Worm (Caenorhabditis elegans) whole organism, L1 larva: ENCODE results near the gene pyr-1.

ENCODE experiments used
- C16A3.4 ChIP-seq: fragments of 150-350 bp; optimal IDR thresholded peaks from 2 replicates; lab custom pipeline; 2014; ENCODE audit warnings: missing biosample characterization, missing genetic modification characterization
- C34B4.2 ChIP-seq: sonication (generic microtip); optimal IDR thresholded peaks from 2 replicates; lab custom pipeline; 2017; ENCODE audit warnings: mild to moderate bottlenecking, missing genetic modification characterization, missing compliant biosample characterization
- F16B12.6 ChIP-seq: fragments of 150-350 bp; optimal IDR thresholded peaks from 2 replicates; lab custom pipeline; 2014; ENCODE audit warnings: missing biosample characterization, missing genetic modification characterization
- aha-1 ChIP-seq: fragments of 150-350 bp; optimal IDR thresholded peaks from 2 replicates; lab custom pipeline; 2014; ENCODE audit warnings: missing biosample characterization, missing genetic modification characterization
- alr-1 ChIP-seq: fragments of 200-800 bp; sonication (Bioruptor generic); optimal IDR thresholded peaks from 2 replicates; lab custom pipeline; 2018; ENCODE audit warnings: borderline replicate concordance, mild to moderate bottlenecking, missing genetic modification characterization, missing compliant biosample characterization
- aly-2 ChIP-seq: fragments of 150-350 bp; optimal IDR thresholded peaks from 2 replicates; lab custom pipeline; 2014; ENCODE audit warnings: missing biosample characterization, missing genetic modification characterization
- ama-1 ChIP-seq: fragments of 150-350 bp; optimal IDR thresholded peaks from 2 replicates; lab custom pipeline; 2014
- blmp-1 ChIP-seq: fragments of 150-350 bp; optimal IDR thresholded peaks from 2 replicates; lab custom pipeline; 2014; ENCODE audit warnings: missing biosample characterization, missing genetic modification characterization
- ceh-82 ChIP-seq, 3 experiments: fragments of 150-350 bp in 1 of 3; sonication (generic microtip) in 2 of 3; optimal IDR thresholded peaks; 2 replicates each; lab custom pipeline; 2014 to 2017; ENCODE audit warnings: missing biosample characterization in 3 of 3, missing genetic modification characterization in 3 of 3
- ceh-90 ChIP-seq: sonication (generic microtip); optimal IDR thresholded peaks from 2 replicates; lab custom pipeline; 2016; ENCODE audit warnings: missing genetic modification characterization, missing compliant biosample characterization
- dpl-1 ChIP-seq, 3 experiments: fragments of 150-350 bp in 2 of 3; sonication (generic microtip) in 1 of 3; optimal IDR thresholded peaks; 2 replicates each; lab custom pipeline; 2014 to 2017; ENCODE audit warnings: missing biosample characterization in 3 of 3, missing genetic modification characterization in 3 of 3, missing genetic modification reagents in 3 of 3
- efl-1 ChIP-seq, 4 experiments: fragments of 150-350 bp; optimal IDR thresholded peaks in 3 of 4; peaks in 1 of 4; 1 replicate in 1 of 4; 2 replicates in 3 of 4; lab custom pipeline; 2014; ENCODE audit warnings: missing biosample characterization in 2 of 4, missing genetic modification characterization in 2 of 4, missing genetic modification reagents in 2 of 4
- efl-3 ChIP-seq: fragments of 200-800 bp; sonication (Bioruptor generic); optimal IDR thresholded peaks from 2 replicates; lab custom pipeline; 2018; ENCODE audit warnings: mild to moderate bottlenecking, missing genetic modification characterization, missing compliant biosample characterization
- elt-2 ChIP-seq: sonication (generic microtip); optimal IDR thresholded peaks from 2 replicates; lab custom pipeline; 2016; ENCODE audit warnings: missing genetic modification characterization, mild to moderate bottlenecking, inconsistent platforms, missing compliant biosample characterization, missing genetic modification reagents
- elt-3 ChIP-seq, 6 experiments: fragments of 150-350 bp in 1 of 6; sonication (generic microtip); optimal IDR thresholded peaks; 2 replicates each; lab custom pipeline; 2017 to 2018; ENCODE audit warnings: missing biosample characterization in 6 of 6, missing genetic modification characterization in 6 of 6, inconsistent platforms in 1 of 6
- fkh-4 ChIP-seq: sonication (generic microtip); optimal IDR thresholded peaks from 2 replicates; lab custom pipeline; 2016; ENCODE audit warnings: missing compliant biosample characterization, missing genetic modification characterization, borderline replicate concordance
- fkh-8 ChIP-seq: sonication (generic microtip); optimal IDR thresholded peaks from 2 replicates; lab custom pipeline; 2016; ENCODE audit warnings: mild to moderate bottlenecking, missing genetic modification characterization, missing compliant biosample characterization
- hpl-2 ChIP-seq: fragments of 150-350 bp; optimal IDR thresholded peaks from 2 replicates; lab custom pipeline; 2014; ENCODE audit warnings: missing biosample characterization, missing genetic modification reagents, missing genetic modification characterization
- irx-1 ChIP-seq: sonication (generic microtip); optimal IDR thresholded peaks from 2 replicates; lab custom pipeline; 2016; ENCODE audit warnings: missing genetic modification characterization, missing compliant biosample characterization
- isw-1 ChIP-seq: fragments of 200-800 bp; sonication (Bioruptor generic); IDR thresholded peaks from 2 replicates; pipeline ENCODE4 v1.3.6; 2022; ENCODE audit warnings: missing genetic modification characterization, missing compliant biosample characterization
- lin-14 ChIP-seq: fragments of 200-800 bp; sonication (Bioruptor generic); optimal IDR thresholded peaks from 2 replicates; lab custom pipeline; 2018; ENCODE audit warnings: mild to moderate bottlenecking, missing genetic modification characterization, moderate library complexity, missing compliant biosample characterization
- lin-15B ChIP-seq: fragments of 150-350 bp; sonication (generic microtip); optimal IDR thresholded peaks from 3 replicates; lab custom pipeline; 2014; ENCODE audit warnings: missing biosample characterization, missing genetic modification characterization
- lir-3 ChIP-seq: sonication (generic microtip); optimal IDR thresholded peaks from 2 replicates; lab custom pipeline; 2016; ENCODE audit warnings: mild to moderate bottlenecking, missing genetic modification characterization, moderate library complexity, missing compliant biosample characterization; ENCODE audit not compliant: poor library complexity
- mep-1 ChIP-seq: fragments of 150-350 bp; optimal IDR thresholded peaks from 2 replicates; lab custom pipeline; 2014; ENCODE audit warnings: missing biosample characterization, missing genetic modification characterization
- nhr-11 ChIP-seq: fragments of 150-350 bp; optimal IDR thresholded peaks from 2 replicates; lab custom pipeline; 2014; ENCODE audit warnings: missing biosample characterization, missing genetic modification characterization
- nhr-12 ChIP-seq: sonication (generic microtip); optimal IDR thresholded peaks from 2 replicates; lab custom pipeline; 2017; ENCODE audit warnings: missing biosample characterization, missing genetic modification characterization
- nhr-19 ChIP-seq: fragments of 200-800 bp; sonication (Bioruptor generic); conservative IDR thresholded peaks from 2 replicates; pipeline ENCODE4 v1.3.6; 2022; ENCODE audit warnings: missing genetic modification characterization, missing compliant biosample characterization
- nhr-20 ChIP-seq: sonication (generic microtip); optimal IDR thresholded peaks from 2 replicates; lab custom pipeline; 2016; ENCODE audit warnings: mild to moderate bottlenecking, missing genetic modification characterization, missing compliant biosample characterization
- nhr-237 ChIP-seq: fragments of 150-350 bp; optimal IDR thresholded peaks from 2 replicates; lab custom pipeline; 2014; ENCODE audit warnings: missing biosample characterization, missing genetic modification characterization
- nhr-28 ChIP-seq: fragments of 150-350 bp; optimal IDR thresholded peaks from 2 replicates; lab custom pipeline; 2014; ENCODE audit warnings: missing biosample characterization, missing genetic modification characterization
- nhr-47 ChIP-seq: sonication (generic microtip); optimal IDR thresholded peaks from 2 replicates; lab custom pipeline; 2016; ENCODE audit warnings: mild to moderate bottlenecking, missing genetic modification characterization, moderate library complexity, missing compliant biosample characterization
- nhr-71 ChIP-seq: sonication (generic microtip); optimal IDR thresholded peaks from 2 replicates; lab custom pipeline; 2016; ENCODE audit warnings: mild to moderate bottlenecking, missing genetic modification characterization, moderate library complexity, missing compliant biosample characterization
- nhr-84 ChIP-seq: sonication (generic microtip); optimal IDR thresholded peaks from 2 replicates; lab custom pipeline; 2017; ENCODE audit warnings: missing biosample characterization, missing genetic modification characterization
- nhr-90 ChIP-seq: sonication (generic microtip); optimal IDR thresholded peaks from 2 replicates; lab custom pipeline; 2016; ENCODE audit warnings: mild to moderate bottlenecking, missing genetic modification characterization, missing compliant biosample characterization; ENCODE audit not compliant: poor library complexity
- pax-3 ChIP-seq: fragments of 200-800 bp; sonication (Bioruptor generic); optimal IDR thresholded peaks from 2 replicates; lab custom pipeline; 2018; ENCODE audit warnings: mild to moderate bottlenecking, missing genetic modification characterization, moderate library complexity, missing compliant biosample characterization
- pqm-1 ChIP-seq: sonication (generic microtip); optimal IDR thresholded peaks from 3 replicates; lab custom pipeline; 2017; ENCODE audit warnings: missing biosample characterization, missing genetic modification characterization
- sox-4 ChIP-seq: sonication (generic microtip); optimal IDR thresholded peaks from 2 replicates; lab custom pipeline; 2016; ENCODE audit warnings: missing genetic modification characterization, missing compliant biosample characterization
- sptf-1 ChIP-seq: fragments of 150-350 bp; optimal IDR thresholded peaks from 2 replicates; lab custom pipeline; 2014; ENCODE audit warnings: missing biosample characterization, missing genetic modification characterization
- sup-37 ChIP-seq: fragments of 200-800 bp; sonication (Bioruptor generic); optimal IDR thresholded peaks from 2 replicates; lab custom pipeline; 2018; ENCODE audit warnings: mild to moderate bottlenecking, missing genetic modification characterization, missing compliant biosample characterization
- swsn-7 ChIP-seq: sonication (generic microtip); optimal IDR thresholded peaks from 2 replicates; lab custom pipeline; 2016; ENCODE audit warnings: missing genetic modification characterization, missing compliant biosample characterization
- tlp-1 ChIP-seq: fragments of 150-350 bp; optimal IDR thresholded peaks from 2 replicates; lab custom pipeline; 2014; ENCODE audit warnings: missing biosample characterization, missing genetic modification characterization
- unc-30 ChIP-seq: sonication (generic microtip); optimal IDR thresholded peaks from 2 replicates; lab custom pipeline; 2017; ENCODE audit warnings: missing biosample characterization, missing genetic modification characterization
- unc-62 ChIP-seq: fragments of 150-350 bp; optimal IDR thresholded peaks from 2 replicates; lab custom pipeline; 2014; ENCODE audit warnings: missing biosample characterization, missing genetic modification reagents, missing genetic modification characterization
- unc-86 ChIP-seq: sonication (generic microtip); optimal IDR thresholded peaks from 2 replicates; lab custom pipeline; 2016; ENCODE audit warnings: missing genetic modification characterization, missing compliant biosample characterization
- unc-98 ChIP-seq: fragments of 200-800 bp; sonication (Bioruptor generic); IDR thresholded peaks from 2 replicates; pipeline ENCODE4 v1.3.6; 2022; ENCODE audit warnings: missing genetic modification characterization, missing compliant biosample characterization
- xbp-1 ChIP-seq: sonication (generic microtip); optimal IDR thresholded peaks from 2 replicates; lab custom pipeline; 2016; ENCODE audit warnings: missing genetic modification characterization, missing compliant biosample characterization
- zip-4 ChIP-seq: fragments of 200-800 bp; sonication (Bioruptor generic); optimal IDR thresholded peaks from 2 replicates; lab custom pipeline; 2018; ENCODE audit warnings: mild to moderate bottlenecking, missing genetic modification characterization, moderate library complexity, missing compliant biosample characterization
- ztf-11 ChIP-seq, 2 experiments: sonication (generic microtip); optimal IDR thresholded peaks; 2 replicates each; lab custom pipeline; 2016 to 2017; ENCODE audit warnings: missing genetic modification characterization in 2 of 2, missing biosample characterization in 1 of 2, missing compliant biosample characterization in 1 of 2
- ztf-4 ChIP-seq: fragments of 150-350 bp; optimal IDR thresholded peaks from 2 replicates; lab custom pipeline; 2014; ENCODE audit warnings: missing biosample characterization, missing genetic modification characterization

The pyr-1 gene

DNA sequence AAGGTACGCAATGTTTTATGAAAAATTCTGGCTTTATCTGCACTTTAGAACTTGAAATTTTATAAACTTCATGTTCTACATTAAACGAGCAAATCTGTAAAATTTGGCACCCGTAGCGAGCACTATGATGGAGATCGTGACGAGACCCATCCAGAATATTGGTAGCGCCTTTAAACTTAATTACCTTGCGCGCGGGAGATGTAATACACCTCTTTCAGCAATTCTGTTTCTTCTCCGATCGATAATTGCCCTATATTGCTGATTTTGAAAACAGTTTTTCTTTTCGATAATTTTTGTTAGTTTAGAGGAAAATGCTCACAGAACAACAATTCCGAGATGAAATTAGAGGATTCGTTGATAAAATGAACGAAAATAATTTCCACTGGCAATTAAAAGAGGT, 7.9 kb downstream of the pyr-1 start, which contains the start of gene atg-10:
Gene atg-10 (plus strand): TSS at position 301 of the 400 bp plus-strand sequence.
- TF ChIP-seq lir-3 (no peak), nhr-84 (tag; lab: Kevin White, UChicago) (no peak), nhr-11 (no peak), nhr-20 (no peak), unc-86 (no peak), zip-4 (GFP tag; lab: Kevin White, UChicago) (no peak), ceh-90 (tag; lab: Kevin White, UChicago) (no peak), C34B4.2 (tag; lab: Kevin White, UChicago) (no peak), blmp-1 (tag; lab: Kevin White, UChicago) (no peak), aly-2 (tag; lab: Kevin White, UChicago) (no peak), sup-37 (GFP tag; lab: Kevin White, UChicago) (no peak), nhr-19 (GFP tag; lab: Robert Waterston, UW) (no peak), nhr-237 (tag; lab: Kevin White, UChicago) (no peak), sox-4 (tag; lab: Kevin White, UChicago) (no peak), efl-1 (optimal IDR thresholded peaks at IDR 0.05; lab: Kevin White, UChicago) (no peak), efl-1 (GFP tag; optimal IDR thresholded peaks at IDR 0.05 in 1 of 2; lab: Kevin White, UChicago) (no peak), nhr-12 (tag; lab: Kevin White, UChicago) (no peak), unc-62 (GFP tag; lab: Kevin White, UChicago) (no peak)

DNA sequence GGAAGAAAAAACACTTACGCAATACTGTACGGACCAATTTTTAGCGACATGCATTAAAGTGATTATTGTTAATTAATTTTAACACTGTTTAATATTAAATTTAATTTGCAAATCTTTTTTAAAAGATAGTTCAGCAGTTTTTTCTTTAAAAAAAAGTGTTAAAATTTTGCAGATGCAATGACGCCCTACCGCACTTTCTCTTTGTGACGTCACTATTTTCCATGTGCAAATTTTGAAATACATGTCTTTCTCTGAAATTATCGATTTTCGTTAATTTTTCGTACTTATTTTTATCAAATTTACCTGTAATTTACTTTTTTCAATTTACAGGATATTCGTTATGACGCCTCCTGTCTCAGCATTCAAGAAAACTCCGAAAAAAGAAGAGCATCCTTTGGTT, 10.6 kb downstream of the pyr-1 start, which contains the start of the genes piga-1 and eif-2Bepsilon:
Gene piga-1 (minus strand): TSS at position 174 of the 400 bp plus-strand sequence.
Gene eif-2Bepsilon (plus strand): TSS at position 331 of the 400 bp plus-strand sequence.
- TF ChIP-seq pqm-1 (tag; lab: Kevin White, UChicago), result no peak
- no peak for TF ChIP-seq lir-3
- TF ChIP-seq unc-86, result no peak
- TF ChIP-seq elt-2 (tag; lab: Kevin White, UChicago), result no peak
- no peak for TF ChIP-seq sptf-1 (tag; lab: Kevin White, UChicago)
- TF ChIP-seq isw-1 (GFP tag; lab: Robert Waterston, UW), result no peak; the same call in 1 of the 2 replicates
- no peak for TF ChIP-seq aha-1 (tag; lab: Kevin White, UChicago)
- TF ChIP-seq fkh-8 (tag; lab: Kevin White, UChicago), result no peak
- no peak for TF ChIP-seq efl-3 (GFP tag; lab: Kevin White, UChicago)
- no peak for TF ChIP-seq ztf-4
- TF ChIP-seq nhr-47 (tag; lab: Kevin White, UChicago), result peak; percentile 28
- TF ChIP-seq swsn-7 (tag; lab: Kevin White, UChicago), result peak; percentile 16
- TF ChIP-seq xbp-1 (tag; lab: Kevin White, UChicago), result peak; percentile 69
- 0 out of 2 replicates have a peak, but pooled peaks have one; percentile 4 for TF ChIP-seq nhr-19 (GFP tag; lab: Robert Waterston, UW)
- TF ChIP-seq fkh-4, result no peak
- TF ChIP-seq lin-14, result peak; percentile 63
- peak; percentile 33 for TF ChIP-seq nhr-20
- TF ChIP-seq ztf-11 (tag; optimal IDR thresholded peaks at IDR 0.05; lab: Kevin White, UChicago), result no peak
- peak; percentile 32 for TF ChIP-seq F16B12.6 (tag; lab: Kevin White, UChicago)
- TF ChIP-seq irx-1 (tag; lab: Kevin White, UChicago), result no peak
- TF ChIP-seq blmp-1 (tag; lab: Kevin White, UChicago), result no peak
- TF ChIP-seq nhr-71 (tag; lab: Kevin White, UChicago), result no peak
- TF ChIP-seq dpl-1 (GFP tag; optimal IDR thresholded peaks at IDR 0.05; lab: Kevin White, UChicago), result peak; percentile 31 to 63 (median 35)
- no peak for TF ChIP-seq nhr-12 (tag; lab: Kevin White, UChicago)
- no peak for TF ChIP-seq nhr-84 (tag; lab: Kevin White, UChicago)
- TF ChIP-seq unc-30 (tag; lab: Kevin White, UChicago), result no peak
- peak; percentile 52 to 58 for TF ChIP-seq efl-1 (optimal IDR thresholded peaks at IDR 0.05; lab: Kevin White, UChicago)
- TF ChIP-seq efl-1 (GFP tag; optimal IDR thresholded peaks at IDR 0.05 in 1 of 2; lab: Kevin White, UChicago), result peak; percentile 57 to 92
- peak; percentile 30 for TF ChIP-seq lin-15B (tag; lab: Kevin White, UChicago)
- peak in 2 of 3 experiments; percentile 11 to 41 for TF ChIP-seq ceh-82 (tag; optimal IDR thresholded peaks at IDR 0.05; lab: Kevin White, UChicago)
- no peak for TF ChIP-seq nhr-28 (tag; lab: Kevin White, UChicago)
- no peak for TF ChIP-seq alr-1 (tag; lab: Kevin White, UChicago)
- TF ChIP-seq sup-37 (GFP tag; lab: Kevin White, UChicago), result no peak
- no peak for TF ChIP-seq C34B4.2 (tag; lab: Kevin White, UChicago)
- no peak for TF ChIP-seq tlp-1
- TF ChIP-seq elt-3 (tag; optimal IDR thresholded peaks at IDR 0.05; lab: Kevin White, UChicago), result no peak
- TF ChIP-seq mep-1 (tag; lab: Kevin White, UChicago), result peak; percentile 72
- TF ChIP-seq C16A3.4 (tag; lab: Kevin White, UChicago), result peak; percentile 46
- TF ChIP-seq unc-98 (GFP tag; lab: Robert Waterston, UW), result no peak
- no peak for TF ChIP-seq pax-3 (tag; lab: Kevin White, UChicago)
- no peak for TF ChIP-seq hpl-2 (GFP tag; lab: Kevin White, UChicago)
- no peak for TF ChIP-seq nhr-90 (tag; lab: Kevin White, UChicago)
- no peak for TF ChIP-seq ama-1
